Worm (Caenorhabditis elegans): ENCODE results near the gene Y48E1B.8.

The Y48E1B.8 gene

DNA sequence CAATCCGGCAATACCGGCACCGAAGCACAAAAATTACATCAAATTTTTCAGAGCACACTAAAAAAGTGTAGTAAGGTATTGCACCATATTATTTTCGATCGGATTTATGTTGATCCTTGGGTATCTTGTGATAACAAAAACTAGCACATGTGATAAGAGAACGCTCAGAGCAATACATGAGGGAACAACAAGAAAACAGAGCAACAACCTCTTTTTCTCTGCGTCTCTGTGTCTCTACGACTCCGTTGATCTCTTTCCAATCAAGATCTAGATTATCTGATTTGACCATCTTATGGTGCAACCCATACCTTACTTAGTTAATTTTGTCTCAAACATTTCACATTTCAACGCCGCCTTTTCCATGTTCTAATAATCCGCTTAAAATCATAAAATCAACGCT lies 46.7 kb downstream of the Y48E1B.8 start, which contains the start of gene tag-10:
Gene tag-10 (plus strand): TSS at position 347 of the 400 bp plus-strand sequence.
- TF ChIP-seq pes-1 (GFP tag; IDR thresholded peaks at IDR 0.05) (no peak), F13C5.2 (tag; optimal IDR thresholded peaks at IDR 0.05) (no peak)

DNA sequence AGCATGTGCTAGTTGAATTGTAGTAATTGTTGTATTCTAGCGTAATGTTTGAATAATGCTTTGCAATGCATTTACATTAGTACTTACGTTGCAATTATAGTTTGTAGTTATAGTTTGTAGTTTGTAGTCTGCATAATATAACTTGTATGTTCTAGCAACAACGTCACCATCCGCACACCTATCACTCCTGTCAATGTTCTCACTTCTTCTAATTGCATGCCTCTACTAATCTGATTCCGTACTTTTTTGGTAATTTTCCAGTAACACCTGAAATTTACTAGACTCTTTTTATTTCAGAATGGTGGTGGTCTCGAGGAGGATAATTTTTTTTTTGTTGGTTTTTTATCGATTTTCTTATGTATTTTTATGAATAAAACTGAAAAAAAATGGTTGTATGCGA lies 51.1 kb downstream of the Y48E1B.8 start:
- TF ChIP-seq B0310.2 (tag; optimal IDR thresholded peaks at IDR 0.05) (peak; percentile 10), tbx-11 (GFP tag; IDR thresholded peaks at IDR 0.05) (no peak), ets-7 (tag; optimal IDR thresholded peaks at IDR 0.05) (no peak)

DNA sequence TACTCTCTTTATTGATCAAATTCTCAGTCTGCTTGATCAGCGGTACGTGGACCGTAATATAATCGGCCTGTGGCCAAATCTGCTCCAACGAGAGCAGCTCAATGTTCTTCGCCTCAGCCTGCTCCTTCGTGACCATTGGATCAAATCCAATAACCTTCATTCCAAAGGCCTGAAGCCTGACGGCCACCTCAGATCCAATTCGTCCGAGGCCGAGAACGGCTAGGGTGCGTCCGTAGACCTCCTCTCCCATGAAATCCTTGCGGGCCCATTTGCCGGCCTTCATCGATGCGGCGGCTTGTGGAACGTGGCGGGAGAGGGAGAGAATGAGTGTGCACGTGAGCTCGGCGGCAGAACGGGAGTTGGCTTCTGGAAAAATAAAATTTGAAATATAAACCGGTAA lies 52.0 kb downstream of the Y48E1B.8 start:
- TF ChIP-seq ceh-36 (tag; optimal IDR thresholded peaks at IDR 0.05), result no peak
- no peak for TF ChIP-seq ets-7 (tag; optimal IDR thresholded peaks at IDR 0.05)
- peak; percentile 23 for TF ChIP-seq aly-1 (tag; optimal IDR thresholded peaks at IDR 0.05)
- no peak for TF ChIP-seq hnd-1 (tag; optimal IDR thresholded peaks at IDR 0.05)
- no peak for TF ChIP-seq hmbx-1 (tag; optimal IDR thresholded peaks at IDR 0.05)

DNA sequence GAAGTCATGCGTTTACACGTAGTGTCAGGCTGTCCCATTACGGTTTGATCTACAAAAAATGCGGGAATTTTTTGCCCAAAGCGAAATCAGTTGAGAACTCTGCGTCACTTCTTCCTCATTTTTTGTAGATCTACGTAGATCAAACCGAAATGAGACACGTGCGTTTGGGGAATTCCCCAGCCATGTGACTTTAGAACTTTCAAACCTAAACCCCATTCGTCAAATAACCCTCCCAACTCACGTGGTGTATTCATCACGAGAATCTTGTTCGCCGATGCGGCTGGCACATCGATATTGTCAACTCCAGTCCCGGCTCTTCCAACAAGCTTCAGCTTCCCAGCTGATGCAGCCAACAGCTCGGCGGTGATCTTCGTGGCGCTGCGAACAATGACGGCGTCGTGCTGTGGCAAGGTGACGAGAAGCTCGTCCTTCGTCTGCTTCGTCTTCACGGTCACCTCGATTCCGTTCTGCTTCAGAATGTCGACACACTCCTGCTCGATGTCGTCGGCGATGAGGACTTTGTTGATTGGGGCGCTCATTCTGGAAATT lies 52.5 kb downstream of the Y48E1B.8 start, which contains the start of gene phdh-1:
Gene phdh-1 (minus strand): TSS at position 540 of the 549 bp plus-strand sequence.
- TF ChIP-seq scrt-1 (GFP tag; IDR thresholded peaks at IDR 0.05), result no peak
- no peak for TF ChIP-seq pes-1 (GFP tag; IDR thresholded peaks at IDR 0.05)
- no peak for TF ChIP-seq aly-1 (tag; optimal IDR thresholded peaks at IDR 0.05)
- no peak for TF ChIP-seq tbx-37 (GFP tag; conservative IDR thresholded peaks at IDR 0.05)
- no peak for TF ChIP-seq B0310.2 (tag; optimal IDR thresholded peaks at IDR 0.05)
- no peak for TF ChIP-seq ama-1 (optimal IDR thresholded peaks at IDR 0.05)
- no peak for TF ChIP-seq hmbx-1 (tag; optimal IDR thresholded peaks at IDR 0.05)
- TF ChIP-seq ceh-13 (GFP tag; optimal IDR thresholded peaks at IDR 0.05), result no peak
- no peak for TF ChIP-seq hnd-1 (tag; optimal IDR thresholded peaks at IDR 0.05)
- TF ChIP-seq tra-4 (tag; optimal IDR thresholded peaks at IDR 0.05), result no peak
- no peak for TF ChIP-seq hmg-4 (GFP tag; optimal IDR thresholded peaks at IDR 0.05)
- TF ChIP-seq F13C5.2 (tag; optimal IDR thresholded peaks at IDR 0.05), result no peak
- TF ChIP-seq sea-1 (GFP tag; conservative IDR thresholded peaks at IDR 0.05), result no peak
- TF ChIP-seq tbx-11 (GFP tag; IDR thresholded peaks at IDR 0.05), result no peak
- TF ChIP-seq ceh-36 (tag; optimal IDR thresholded peaks at IDR 0.05), result no peak
- TF ChIP-seq ets-7 (tag; optimal IDR thresholded peaks at IDR 0.05), result no peak
- TF ChIP-seq flt-1 (GFP tag; IDR thresholded peaks at IDR 0.05), result no peak

DNA sequence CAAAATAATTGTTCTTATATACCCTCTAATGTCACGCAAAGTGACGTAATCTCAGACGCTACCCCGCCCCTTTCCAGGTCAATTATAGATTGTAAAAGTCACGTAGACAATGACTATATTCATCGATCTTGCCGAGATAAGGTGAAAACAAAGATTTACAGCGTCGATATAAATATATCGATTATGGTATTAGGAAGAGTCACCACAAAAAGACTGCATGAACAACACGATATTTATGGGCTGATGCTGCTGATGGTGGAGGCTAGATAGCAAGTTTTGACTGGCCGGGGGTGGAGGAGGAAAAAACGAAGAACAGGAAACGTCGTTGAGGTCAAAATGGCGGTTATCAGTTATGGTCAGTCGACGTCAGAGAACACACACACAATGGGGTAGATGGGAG lies 53.1 kb downstream of the Y48E1B.8 start:
- no peak for TF ChIP-seq hnd-1 (tag; optimal IDR thresholded peaks at IDR 0.05)

Data from whole organism, early embryonic.